Worm (Caenorhabditis elegans) whole organism, L4 larva: ENCODE data around the gene F57H12.5.

ENCODE experiments used
- egl-27 ChIP-seq: sonication (generic microtip); optimal IDR thresholded peaks from 3 replicates; lab custom pipeline; 2017; ENCODE audit warnings: missing biosample characterization, missing genetic modification reagents, missing genetic modification characterization
- lir-3 ChIP-seq: sonication (generic microtip); optimal IDR thresholded peaks from 2 replicates; lab custom pipeline; 2016; ENCODE audit warnings: mild to moderate bottlenecking, missing genetic modification characterization, missing compliant biosample characterization
- pha-4 ChIP-seq, 2 experiments: fragments of 150-350 bp in 1 of 2; fragments of 200-800 bp in 1 of 2; sonication (Bioruptor generic) in 1 of 2; IDR thresholded peaks in 1 of 2; optimal IDR thresholded peaks in 1 of 2; 2 replicates each; pipeline versions ENCODE4 v1.3.6 to Lab custom; 2014 to 2022; ENCODE audit warnings: missing genetic modification characterization in 2 of 2, missing genetic modification reagents in 2 of 2, missing biosample characterization in 1 of 2, missing compliant biosample characterization in 1 of 2

DNA sequence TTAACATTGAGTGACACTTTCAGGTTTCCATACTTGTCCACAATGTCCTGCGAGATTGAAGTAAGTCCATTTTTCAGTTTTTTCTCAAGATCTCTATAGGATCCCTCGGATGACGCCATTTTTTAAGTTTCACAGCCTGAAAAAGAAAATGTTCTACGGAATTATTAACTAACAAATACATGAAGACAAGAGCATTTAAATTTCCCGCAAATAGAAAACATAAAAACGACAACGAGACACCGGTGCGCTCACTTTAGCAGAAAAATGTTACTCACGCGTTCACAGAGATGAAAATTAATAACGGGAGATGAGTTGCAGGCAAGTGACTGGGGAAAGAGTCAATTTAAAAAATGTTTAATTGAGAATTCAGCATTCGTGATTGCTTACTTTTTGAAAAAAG is 20.6 kb upstream of the F57H12.5 start, which contains the start of gene czw-1:
- TF ChIP-seq lir-3 (tag; lab: Kevin White, UChicago) (no peak), pha-4 (GFP tag; IDR thresholded peaks at IDR 0.05; lab: Robert Waterston, UW) (no peak), pha-4 (tag; optimal IDR thresholded peaks at IDR 0.05; lab: Kevin White, UChicago) (no peak), egl-27 (no peak)
